Worm (Caenorhabditis elegans): ENCODE data around the gene C03B1.1.

DNA sequence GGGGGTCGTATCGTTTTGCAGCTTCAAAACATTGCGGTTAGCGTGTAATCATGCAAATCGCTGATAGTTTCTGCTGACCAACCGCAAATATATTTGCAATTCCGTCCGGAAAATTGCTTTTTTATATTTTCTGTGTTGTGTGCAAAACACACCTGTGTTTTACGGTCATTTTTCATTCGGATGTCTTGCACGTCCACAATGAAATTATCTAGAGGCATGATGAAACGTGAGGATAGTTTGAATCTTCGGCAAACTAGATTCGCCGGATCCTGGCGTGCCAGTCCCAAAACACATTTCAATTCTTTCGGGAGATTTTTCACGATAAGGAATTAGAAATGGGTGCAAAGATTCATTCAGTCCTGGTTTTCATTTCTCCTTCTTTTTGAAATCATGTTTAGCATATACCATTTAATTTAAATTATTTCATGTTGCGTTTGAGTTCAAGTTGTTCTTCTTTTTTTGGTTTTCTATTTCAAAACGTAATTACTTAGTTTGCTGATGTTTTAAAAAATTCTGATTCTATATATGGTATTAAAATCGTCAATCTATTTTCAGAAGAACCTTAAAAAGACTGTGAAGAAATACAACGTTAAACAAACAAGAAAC is 19.4 kb upstream of the C03B1.1 start, which contains the start of gene C03B1.5:
- TF ChIP-seq ztf-23 (GFP tag; IDR thresholded peaks at IDR 0.05) = no peak
- TF ChIP-seq cog-1 (tag; optimal IDR thresholded peaks at IDR 0.05) = no peak
- no peak for TF ChIP-seq T22C8.4 (GFP tag; IDR thresholded peaks at IDR 0.05)
- no peak for TF ChIP-seq klf-2 (GFP tag; conservative IDR thresholded peaks at IDR 0.05)
- TF ChIP-seq ref-1 (GFP tag; conservative IDR thresholded peaks at IDR 0.05) = no peak

Measured in whole organism, midembryonic.